Worm (Caenorhabditis elegans) whole organism, L2 larva: Measurements from ENCODE around the gene C03A7.2.

Experiments used
- R02D3.7 ChIP-seq: fragments of 150-350 bp; optimal IDR thresholded peaks from 2 replicates; lab custom pipeline; 2014; ENCODE audit warnings: missing biosample characterization, missing genetic modification characterization
- crh-2 ChIP-seq: sonication (generic microtip); optimal IDR thresholded peaks from 2 replicates; lab custom pipeline; 2017; ENCODE audit warnings: missing biosample characterization, missing genetic modification characterization
- elt-1 ChIP-seq: fragments of 150-350 bp; optimal IDR thresholded peaks from 2 replicates; lab custom pipeline; 2014; ENCODE audit warnings: missing biosample characterization, missing genetic modification characterization
- nhr-23 ChIP-seq: fragments of 150-350 bp; optimal IDR thresholded peaks from 2 replicates; lab custom pipeline; 2014; ENCODE audit warnings: missing biosample characterization, missing genetic modification reagents, missing genetic modification characterization
- nhr-237 ChIP-seq: fragments of 150-350 bp; optimal IDR thresholded peaks from 2 replicates; lab custom pipeline; 2014; ENCODE audit warnings: missing biosample characterization, missing genetic modification characterization
- skn-1 ChIP-seq: sonication (generic microtip); optimal IDR thresholded peaks from 2 replicates; lab custom pipeline; 2017; ENCODE audit warnings: missing biosample characterization, missing genetic modification characterization

DNA sequence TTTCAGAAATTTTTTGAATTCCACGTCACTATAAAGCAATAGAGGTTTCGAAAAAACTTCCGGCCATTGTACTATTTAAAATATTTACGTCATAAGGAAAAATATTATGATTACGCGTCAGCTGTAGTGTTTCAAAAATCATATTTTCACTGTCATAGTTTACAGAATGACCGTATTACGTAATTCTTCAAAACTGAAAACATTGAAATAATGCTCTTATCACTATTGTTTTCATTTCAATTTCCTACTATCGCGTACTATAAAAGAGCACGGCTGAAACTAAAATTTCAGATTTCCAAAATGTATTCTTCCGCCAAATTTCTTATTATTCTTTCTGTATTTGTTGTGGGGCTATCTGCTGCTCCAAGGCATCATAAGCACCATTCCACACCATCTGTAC lies 37.2 kb upstream of the C03A7.2 start, which contains the start of gene F14F9.2:
- no peak for TF ChIP-seq nhr-237 (tag; lab: Kevin White, UChicago)
- TF ChIP-seq nhr-23, result no peak
- TF ChIP-seq R02D3.7 (tag; lab: Kevin White, UChicago), result no peak
- no peak for TF ChIP-seq elt-1 (tag; lab: Kevin White, UChicago)
- no peak for TF ChIP-seq crh-2 (tag; lab: Kevin White, UChicago)
- TF ChIP-seq skn-1 (tag; lab: Kevin White, UChicago), result no peak
